Fruit fly (Drosophila melanogaster): Measurements from ENCODE around the gene CG31676.

Gene CG31676

dm6 chr2L:20835501-20835900 lies 5.0 kb upstream of the CG31676 start, which contains the start of gene Oseg5:
Gene Oseg5 (minus strand): TSS chr2L:20835840.
- TF ChIP-seq toe (GFP tag; optimal IDR thresholded peaks at IDR 0.05), result no peak
- no peak for TF ChIP-seq bab1 (GFP tag; optimal IDR thresholded peaks at IDR 0.05)
- no peak for TF ChIP-seq CG33017 (tag; optimal IDR thresholded peaks at IDR 0.05)
- no peak for TF ChIP-seq tj (GFP tag; optimal IDR thresholded peaks at IDR 0.05)
- no peak for TF ChIP-seq Hr96 (GFP tag; optimal IDR thresholded peaks at IDR 0.05)
- TF ChIP-seq CG7101 (tag; optimal IDR thresholded peaks at IDR 0.05), result no peak
- TF ChIP-seq CG12768 (GFP tag; optimal IDR thresholded peaks at IDR 0.05), result no peak
- TF ChIP-seq CG11617 (GFP tag; optimal IDR thresholded peaks at IDR 0.05), result no peak
- TF ChIP-seq Clk (GFP tag; optimal IDR thresholded peaks at IDR 0.05), result no peak

dm6 chr2L:20837885-20838284 lies 2.7 kb upstream of the CG31676 start, which contains the start of gene Spn38F:
Gene Spn38F (minus strand): TSS chr2L:20837985.
- no peak for TF ChIP-seq ovo (GFP tag; optimal IDR thresholded peaks at IDR 0.05)
- TF ChIP-seq tj (GFP tag; optimal IDR thresholded peaks at IDR 0.05), result no peak
- no peak for TF ChIP-seq CG7101 (tag; optimal IDR thresholded peaks at IDR 0.05)
- no peak for TF ChIP-seq kay (GFP tag; ENCODE audit: borderline replicate concordance)
- TF ChIP-seq bab1 (GFP tag; optimal IDR thresholded peaks at IDR 0.05), result no peak
- no peak for TF ChIP-seq toe (GFP tag; optimal IDR thresholded peaks at IDR 0.05)
- no peak for TF ChIP-seq Mnt (GFP tag; optimal IDR thresholded peaks at IDR 0.05)

- TF ChIP-seq CG14711 (tag; optimal IDR thresholded peaks at IDR 0.05), result no peak
- TF ChIP-seq kay (GFP tag; ENCODE audit: borderline replicate concordance), result no peak
- TF ChIP-seq tj (GFP tag; optimal IDR thresholded peaks at IDR 0.05), result no peak
- TF ChIP-seq Mnt (GFP tag; optimal IDR thresholded peaks at IDR 0.05), result no peak
- no peak for TF ChIP-seq CG12768 (GFP tag; optimal IDR thresholded peaks at IDR 0.05)
- TF ChIP-seq toe (GFP tag; optimal IDR thresholded peaks at IDR 0.05), result no peak
- no peak for TF ChIP-seq ovo (GFP tag; optimal IDR thresholded peaks at IDR 0.05)
- no peak for TF ChIP-seq CG7101 (tag; optimal IDR thresholded peaks at IDR 0.05)
- TF ChIP-seq CG1620 (GFP tag; optimal IDR thresholded peaks at IDR 0.05), result no peak
- TF ChIP-seq CG33017 (tag; optimal IDR thresholded peaks at IDR 0.05), result no peak
- TF ChIP-seq bab1 (GFP tag; optimal IDR thresholded peaks at IDR 0.05), result no peak
- TF ChIP-seq CG11617 (GFP tag; optimal IDR thresholded peaks at IDR 0.05), result no peak
- TF ChIP-seq CG7045 (GFP tag; optimal IDR thresholded peaks at IDR 0.05), result no peak
Measured at dm6 chr2L:20840006-20840405, 544 bp upstream of the CG31676 start.

- TF ChIP-seq CG7045 (GFP tag; optimal IDR thresholded peaks at IDR 0.05) (no peak), toe (GFP tag; optimal IDR thresholded peaks at IDR 0.05) (no peak), CG5204 (GFP tag; optimal IDR thresholded peaks at IDR 0.05) (no peak), ovo (GFP tag; optimal IDR thresholded peaks at IDR 0.05) (no peak), Clk (GFP tag; optimal IDR thresholded peaks at IDR 0.05) (no peak), CG7101 (tag; optimal IDR thresholded peaks at IDR 0.05) (no peak), CG14711 (tag; optimal IDR thresholded peaks at IDR 0.05) (no peak)
Measured at dm6 chr2L:20844381-20844780, 3.8 kb downstream of the CG31676 start.

- no peak for TF ChIP-seq Mnt (GFP tag; optimal IDR thresholded peaks at IDR 0.05)
- no peak for TF ChIP-seq CG1620 (GFP tag; optimal IDR thresholded peaks at IDR 0.05)
- TF ChIP-seq bab1 (GFP tag; optimal IDR thresholded peaks at IDR 0.05), result no peak
- TF ChIP-seq CG7045 (GFP tag; optimal IDR thresholded peaks at IDR 0.05), result no peak
- no peak for TF ChIP-seq cnc (optimal IDR thresholded peaks at IDR 0.05)
- no peak for TF ChIP-seq Crg-1 (GFP tag; optimal IDR thresholded peaks at IDR 0.05)
- TF ChIP-seq CG5204 (GFP tag; optimal IDR thresholded peaks at IDR 0.05), result no peak
Measured at dm6 chr2L:20849000-20849399, 8.4 kb downstream of the CG31676 start, which contains the start of gene CG14402. Gene CG14402 (plus strand): TSS chr2L:20849300.

- no peak for TF ChIP-seq CG14711 (tag; optimal IDR thresholded peaks at IDR 0.05)
- TF ChIP-seq pad (GFP tag; optimal IDR thresholded peaks at IDR 0.05), result no peak
- no peak for TF ChIP-seq CG33017 (tag; optimal IDR thresholded peaks at IDR 0.05)
- TF ChIP-seq cic (GFP tag; optimal IDR thresholded peaks at IDR 0.05), result no peak
- TF ChIP-seq tj (GFP tag; optimal IDR thresholded peaks at IDR 0.05), result no peak
- no peak for TF ChIP-seq CG7101 (tag; optimal IDR thresholded peaks at IDR 0.05)
- TF ChIP-seq cnc (optimal IDR thresholded peaks at IDR 0.05), result no peak
- TF ChIP-seq Clk (GFP tag; optimal IDR thresholded peaks at IDR 0.05), result no peak
Measured at dm6 chr2L:20851592-20851991, 11.0 kb downstream of the CG31676 start.

- TF ChIP-seq bab1 (GFP tag; optimal IDR thresholded peaks at IDR 0.05), result no peak
- no peak for TF ChIP-seq CG7101 (tag; optimal IDR thresholded peaks at IDR 0.05)
- no peak for TF ChIP-seq Clk (GFP tag; optimal IDR thresholded peaks at IDR 0.05)
- TF ChIP-seq cic (GFP tag; optimal IDR thresholded peaks at IDR 0.05), result no peak
- no peak for TF ChIP-seq CG12768 (GFP tag; optimal IDR thresholded peaks at IDR 0.05)
- no peak for TF ChIP-seq kay (GFP tag; ENCODE audit: borderline replicate concordance)
- no peak for TF ChIP-seq CG7045 (GFP tag; optimal IDR thresholded peaks at IDR 0.05)
- TF ChIP-seq CG1620 (GFP tag; optimal IDR thresholded peaks at IDR 0.05), result no peak
- no peak for TF ChIP-seq toe (GFP tag; optimal IDR thresholded peaks at IDR 0.05)
- TF ChIP-seq CG33017 (tag; optimal IDR thresholded peaks at IDR 0.05), result no peak
Measured at dm6 chr2L:20852092-20852628, 11.6 kb downstream of the CG31676 start, which contains the start of gene twit. Gene twit (plus strand): TSS chr2L:20852578.
